Fruit fly (Drosophila melanogaster): ENCODE data around the gene Tspo.

The Tspo gene

dm6 chr2L:602439-602879 lies 43.0 kb downstream of the Tspo start, which contains the start of gene CG13689 (continued):
- TF ChIP-seq CG9139 (GFP tag; optimal IDR thresholded peaks at IDR 0.05) = no peak
- peak; percentile 51 for TF ChIP-seq Hr39 (GFP tag; optimal IDR thresholded peaks at IDR 0.05)
- TF ChIP-seq acj6 (GFP tag; optimal IDR thresholded peaks at IDR 0.05) = peak; percentile 31
- TF ChIP-seq CG8119 (GFP tag; IDR thresholded peaks at IDR 0.05) = no peak
- TF ChIP-seq CG31627 (GFP tag; optimal IDR thresholded peaks at IDR 0.05) = peak; percentile 56

dm6 chr2L:604060-604459 lies 44.6 kb downstream of the Tspo start:
- TF ChIP-seq CG4318 (GFP tag; optimal IDR thresholded peaks at IDR 0.05) = peak; percentile 56
- TF ChIP-seq dsx (GFP tag; optimal IDR thresholded peaks at IDR 0.05; ENCODE audit: poor library complexity, severe bottlenecking) = no peak
- TF ChIP-seq Eip75B (GFP tag; optimal IDR thresholded peaks at IDR 0.05) = no peak
- no peak for TF ChIP-seq CG7368 (GFP tag; optimal IDR thresholded peaks at IDR 0.05)
- TF ChIP-seq CG6276 (GFP tag; optimal IDR thresholded peaks at IDR 0.05) = peak; percentile 78
- TF ChIP-seq CG10669 (GFP tag; optimal IDR thresholded peaks at IDR 0.05) = peak; percentile 47
- no peak for TF ChIP-seq fd85E (GFP tag; optimal IDR thresholded peaks at IDR 0.05)
- TF ChIP-seq CG15336 (GFP tag; IDR thresholded peaks at IDR 0.05) = peak; percentile 75
- TF ChIP-seq Hr38 (GFP tag; optimal IDR thresholded peaks at IDR 0.05) = no peak
- TF ChIP-seq CG11762 (GFP tag; optimal IDR thresholded peaks at IDR 0.05; ENCODE audit: insufficient read depth) = peak; percentile 16
- TF ChIP-seq CG34406 (GFP tag; optimal IDR thresholded peaks at IDR 0.05) = no peak
- no peak for TF ChIP-seq CG1621 (tag; optimal IDR thresholded peaks at IDR 0.05)
- no peak for TF ChIP-seq vri (GFP tag; optimal IDR thresholded peaks at IDR 0.05)
- peak; percentile 75 for TF ChIP-seq Eip78C (GFP tag)
- TF ChIP-seq net (GFP tag; optimal IDR thresholded peaks at IDR 0.05) = peak; percentile 42
- peak; percentile 23 for TF ChIP-seq Hr39 (GFP tag; optimal IDR thresholded peaks at IDR 0.05)
- no peak for TF ChIP-seq CG9139 (GFP tag; optimal IDR thresholded peaks at IDR 0.05)
- peak; percentile 73 for TF ChIP-seq CG11294 (GFP tag; IDR thresholded peaks at IDR 0.05)
- TF ChIP-seq svp (GFP tag) = peak; percentile 66
- TF ChIP-seq CG32006 (GFP tag; optimal IDR thresholded peaks at IDR 0.05) = peak; percentile 81
- no peak for TF ChIP-seq Blimp-1 (GFP tag; optimal IDR thresholded peaks at IDR 0.05)
- no peak for TF ChIP-seq CG6792 (GFP tag; optimal IDR thresholded peaks at IDR 0.05)
- TF ChIP-seq OdsH (GFP tag; optimal IDR thresholded peaks at IDR 0.05) = peak; percentile 49
- peak; percentile 74 for TF ChIP-seq Gug (GFP tag; IDR thresholded peaks at IDR 0.05)
- TF ChIP-seq dac (GFP tag; optimal IDR thresholded peaks at IDR 0.05) = peak; percentile 57
- peak; percentile 82 for TF ChIP-seq Hr4 (GFP tag; optimal IDR thresholded peaks at IDR 0.05)
- peak; percentile 38 for TF ChIP-seq achi (GFP tag; optimal IDR thresholded peaks at IDR 0.05)
- TF ChIP-seq Lpt (GFP tag; optimal IDR thresholded peaks at IDR 0.05) = peak; percentile 46
- TF ChIP-seq CG3919 (GFP tag; optimal IDR thresholded peaks at IDR 0.05) = peak; percentile 32
- TF ChIP-seq pdm3 (GFP tag; optimal IDR thresholded peaks at IDR 0.05) = peak; percentile 37
- TF ChIP-seq Ets96B (tag; optimal IDR thresholded peaks at IDR 0.05) = no peak
- TF ChIP-seq eg (GFP tag; IDR thresholded peaks at IDR 0.05) = peak; percentile 88
- peak; percentile 29 for TF ChIP-seq CG10631 (GFP tag; optimal IDR thresholded peaks at IDR 0.05)
- TF ChIP-seq CG6163 (GFP tag; IDR thresholded peaks at IDR 0.05) = peak; percentile 74
- TF ChIP-seq Smox (GFP tag; optimal IDR thresholded peaks at IDR 0.05) = no peak
- peak; percentile 11 for TF ChIP-seq Met (GFP tag; optimal IDR thresholded peaks at IDR 0.05)
- TF ChIP-seq salr (GFP tag; optimal IDR thresholded peaks at IDR 0.05) = peak in 1 of 2 experiments; percentile 21
- TF ChIP-seq CG8119 (GFP tag; IDR thresholded peaks at IDR 0.05) = peak; percentile 79
- no peak for TF ChIP-seq lz (GFP tag; optimal IDR thresholded peaks at IDR 0.05)
- TF ChIP-seq Sox14 (GFP tag; optimal IDR thresholded peaks at IDR 0.05) = peak; percentile 23
- TF ChIP-seq esn (GFP tag; optimal IDR thresholded peaks at IDR 0.05) = peak; percentile 9
